Fruit fly (Drosophila melanogaster) whole organism, embryonic: ENCODE results near the gene CG5969.

Experiments
- Asciz ChIP-seq: fragments of 200-800 bp; sonication (Bioruptor generic); optimal IDR thresholded peaks from 2 replicates; lab custom pipeline; 2017; ENCODE audit warnings: missing biosample characterization, mild to moderate bottlenecking, missing genetic modification characterization, missing genetic modification reagents
- CG10654 ChIP-seq: fragments of 200-800 bp; sonication (Bioruptor generic); optimal IDR thresholded peaks from 2 replicates; lab custom pipeline; 2016; ENCODE audit warnings: missing biosample characterization, missing genetic modification characterization
- CG11456 ChIP-seq: fragments of 200-800 bp; sonication (Bioruptor generic); IDR thresholded peaks from 3 replicates; pipeline ENCODE4 v1.3.6; 2022; ENCODE audit warnings: missing biosample characterization, missing genetic modification characterization
- CG12219 ChIP-seq: fragments of 200-800 bp; sonication (Bioruptor generic); optimal IDR thresholded peaks from 3 replicates; lab custom pipeline; 2018; ENCODE audit warnings: missing biosample characterization, mild to moderate bottlenecking, missing genetic modification characterization
- CG12769 ChIP-seq: fragments of 200-800 bp; sonication (Bioruptor generic); optimal IDR thresholded peaks from 2 replicates; lab custom pipeline; 2019; ENCODE audit warnings: missing biosample characterization, mild to moderate bottlenecking, missing genetic modification characterization, moderate library complexity
- CG15696 ChIP-seq: fragments of 200-800 bp; sonication (Bioruptor generic); optimal IDR thresholded peaks from 2 replicates; lab custom pipeline; 2019; ENCODE audit warnings: missing biosample characterization, mild to moderate bottlenecking, missing genetic modification characterization, moderate library complexity
- CG16813 ChIP-seq: fragments of 200-800 bp; sonication (Bioruptor generic); IDR thresholded peaks from 3 replicates; pipeline ENCODE4 v1.3.6; 2022; ENCODE audit warnings: missing biosample characterization, missing genetic modification characterization; ENCODE audit not compliant: partially characterized antibody
- CG17568 ChIP-seq: fragments of 200-800 bp; sonication (Bioruptor generic); optimal IDR thresholded peaks from 2 replicates; lab custom pipeline; 2018; ENCODE audit warnings: missing biosample characterization, mild to moderate bottlenecking, missing genetic modification characterization, moderate library complexity
- CG18262 ChIP-seq: fragments of 200-800 bp; optimal IDR thresholded peaks from 3 replicates; lab custom pipeline; 2019; ENCODE audit warnings: missing biosample characterization, mild to moderate bottlenecking, missing genetic modification characterization, moderate library complexity
- CG18599 ChIP-seq: fragments of 200-800 bp; sonication (Bioruptor generic); optimal IDR thresholded peaks from 3 replicates; lab custom pipeline; 2017; ENCODE audit warnings: missing biosample characterization, missing genetic modification characterization, mild to moderate bottlenecking, moderate library complexity, missing genetic modification reagents
- CG2116 ChIP-seq: fragments of 200-800 bp; sonication (Bioruptor generic); optimal IDR thresholded peaks from 3 replicates; lab custom pipeline; 2018; ENCODE audit warnings: missing biosample characterization, mild to moderate bottlenecking, missing genetic modification characterization
- CG2889 ChIP-seq: fragments of 200-800 bp; sonication (Bioruptor generic); IDR thresholded peaks from 3 replicates; pipeline ENCODE4 v1.3.6; 2022; ENCODE audit warnings: missing biosample characterization, missing genetic modification characterization
- CG32772 ChIP-seq: fragments of 200-800 bp; sonication (Bioruptor generic); IDR thresholded peaks from 2 replicates; pipeline ENCODE4 v1.3.6; 2022; ENCODE audit warnings: missing biosample characterization, missing genetic modification characterization
- CG3838 ChIP-seq: fragments of 200-800 bp; sonication (Bioruptor generic); optimal IDR thresholded peaks from 3 replicates; lab custom pipeline; 2016; ENCODE audit warnings: missing biosample characterization, missing genetic modification characterization
- CG3995 ChIP-seq: fragments of 200-800 bp; sonication (Bioruptor generic); optimal IDR thresholded peaks from 3 replicates; lab custom pipeline; 2016; ENCODE audit warnings: missing biosample characterization, missing genetic modification characterization
- CG4360 ChIP-seq: fragments of 200-800 bp; sonication (Bioruptor generic); IDR thresholded peaks from 2 replicates; pipeline ENCODE4 v1.3.6; 2022; ENCODE audit warnings: missing biosample characterization, missing genetic modification characterization
- CG4424 ChIP-seq: fragments of 200-800 bp; sonication (Bioruptor generic); optimal IDR thresholded peaks from 3 replicates; lab custom pipeline; 2016; ENCODE audit warnings: missing biosample characterization, missing genetic modification characterization
- CG5245 ChIP-seq: fragments of 200-800 bp; sonication (Bioruptor generic); optimal IDR thresholded peaks from 3 replicates; lab custom pipeline; 2016; ENCODE audit warnings: missing biosample characterization, missing genetic modification characterization
- CG6854 ChIP-seq: fragments of 200-800 bp; sonication (Bioruptor generic); optimal IDR thresholded peaks from 3 replicates; lab custom pipeline; 2017; ENCODE audit warnings: missing biosample characterization, mild to moderate bottlenecking, missing genetic modification characterization
- CG7963 ChIP-seq: fragments of 200-800 bp; sonication (Bioruptor generic); IDR thresholded peaks from 3 replicates; pipeline ENCODE4 v1.3.6; 2022; ENCODE audit warnings: missing biosample characterization, missing genetic modification characterization; ENCODE audit not compliant: partially characterized antibody
- CG8089 ChIP-seq: fragments of 200-800 bp; sonication (Bioruptor generic); optimal IDR thresholded peaks from 3 replicates; lab custom pipeline; 2016; ENCODE audit warnings: missing biosample characterization, missing genetic modification characterization
- CG8290 ChIP-seq, 3 experiments: fragments of 200-800 bp; sonication (Bioruptor generic); optimal IDR thresholded peaks; 2 replicates each; lab custom pipeline; 2016 to 2019; ENCODE audit warnings: missing biosample characterization in 3 of 3, missing genetic modification characterization in 3 of 3, mild to moderate bottlenecking in 2 of 3, moderate library complexity in 1 of 3
- CG8944 ChIP-seq: fragments of 200-800 bp; sonication (Bioruptor generic); optimal IDR thresholded peaks from 3 replicates; lab custom pipeline; 2016; ENCODE audit warnings: missing biosample characterization, missing genetic modification characterization
- CG9932 ChIP-seq: fragments of 200-800 bp; sonication (Bioruptor generic); IDR thresholded peaks from 2 replicates; pipeline ENCODE4 v1.3.6; 2022; ENCODE audit warnings: missing biosample characterization, missing genetic modification characterization
- CHES-1-like ChIP-seq: fragments of 200-800 bp; sonication (Bioruptor generic); optimal IDR thresholded peaks from 2 replicates; lab custom pipeline; 2016; ENCODE audit warnings: missing biosample characterization, missing genetic modification characterization
- Ets97D ChIP-seq: fragments of 200-800 bp; sonication (Bioruptor generic); optimal IDR thresholded peaks from 3 replicates; lab custom pipeline; 2016; ENCODE audit warnings: missing biosample characterization, missing genetic modification characterization
- Gsc ChIP-seq: fragments of 200-800 bp; sonication (Bioruptor generic); IDR thresholded peaks from 2 replicates; pipeline ENCODE4 v1.3.6; 2022; ENCODE audit warnings: missing biosample characterization, missing genetic modification characterization
- Hsf ChIP-seq: fragments of 200-800 bp; sonication (Bioruptor generic); optimal IDR thresholded peaks from 3 replicates; lab custom pipeline; 2016; ENCODE audit warnings: missing biosample characterization, missing genetic modification characterization
- Pdp1 ChIP-seq, 2 experiments: fragments of 200-800 bp; sonication (Bioruptor generic); optimal IDR thresholded peaks; 3 replicates each; lab custom pipeline; 2016; ENCODE audit warnings: missing biosample characterization in 2 of 2, missing genetic modification characterization in 2 of 2, mild to moderate bottlenecking in 1 of 2, moderate library complexity in 1 of 2
- Six4 ChIP-seq: fragments of 200-800 bp; sonication (Bioruptor generic); optimal IDR thresholded peaks from 2 replicates; lab custom pipeline; 2016; ENCODE audit warnings: missing biosample characterization, missing genetic modification characterization
- Sry-β ChIP-seq: fragments of 200-800 bp; sonication (Bioruptor generic); optimal IDR thresholded peaks from 2 replicates; lab custom pipeline; 2018; ENCODE audit warnings: missing biosample characterization, mild to moderate bottlenecking, missing genetic modification characterization, moderate library complexity
- Tbp ChIP-seq: fragments of >200 bp; optimal IDR thresholded peaks from 2 replicates; lab custom pipeline; 2018; ENCODE audit warnings: missing biosample characterization, missing genetic modification characterization
- cato ChIP-seq: fragments of 200-800 bp; sonication (Bioruptor generic); optimal IDR thresholded peaks from 2 replicates; lab custom pipeline; 2016; ENCODE audit warnings: missing biosample characterization, missing genetic modification characterization, borderline replicate concordance
- ci ChIP-seq: fragments of 200-800 bp; sonication (Bioruptor generic); IDR thresholded peaks from 3 replicates; pipeline ENCODE4 v1.3.6; 2022; ENCODE audit warnings: missing biosample characterization, missing genetic modification characterization
- dmrt11E ChIP-seq: fragments of 200-800 bp; sonication (Bioruptor generic); optimal IDR thresholded peaks from 3 replicates; lab custom pipeline; 2018; ENCODE audit warnings: missing biosample characterization, mild to moderate bottlenecking, missing genetic modification characterization, moderate library complexity
- dpn ChIP-seq, 2 experiments: fragments of 200-800 bp; sonication (Bioruptor generic); optimal IDR thresholded peaks; 3 replicates each; lab custom pipeline; 2016; ENCODE audit warnings: missing biosample characterization in 2 of 2, missing genetic modification characterization in 2 of 2
- dysf ChIP-seq: fragments of 200-800 bp; sonication (Bioruptor generic); IDR thresholded peaks from 3 replicates; pipeline ENCODE4 v1.3.6; 2022; ENCODE audit warnings: missing biosample characterization, missing genetic modification characterization
- en ChIP-seq: fragments of 200-800 bp; sonication (Bioruptor generic); optimal IDR thresholded peaks from 2 replicates; lab custom pipeline; 2016; ENCODE audit warnings: missing biosample characterization, missing genetic modification characterization
- gfzf ChIP-seq: fragments of 200-800 bp; sonication (Bioruptor generic); optimal IDR thresholded peaks from 2 replicates; lab custom pipeline; 2016; ENCODE audit warnings: missing biosample characterization, mild to moderate bottlenecking, missing genetic modification characterization, moderate library complexity
- gro ChIP-seq: fragments of 200-800 bp; sonication (Bioruptor generic); optimal IDR thresholded peaks from 2 replicates; lab custom pipeline; 2016; ENCODE audit warnings: missing biosample characterization, missing genetic modification characterization
- insv ChIP-seq, 2 experiments: fragments of 200-800 bp; sonication (Bioruptor generic); optimal IDR thresholded peaks; 3 replicates each; lab custom pipeline; 2016 to 2018; ENCODE audit warnings: missing biosample characterization in 2 of 2, missing genetic modification characterization in 2 of 2
- jumu ChIP-seq: fragments of 200-800 bp; sonication (Bioruptor generic); optimal IDR thresholded peaks from 3 replicates; lab custom pipeline; 2016; ENCODE audit warnings: missing biosample characterization, missing genetic modification characterization
- kah ChIP-seq: fragments of 200-800 bp; sonication (Bioruptor generic); optimal IDR thresholded peaks from 2 replicates; lab custom pipeline; 2018; ENCODE audit warnings: missing biosample characterization, mild to moderate bottlenecking, missing genetic modification characterization
- lmd ChIP-seq: fragments of 200-800 bp; sonication (Bioruptor generic); IDR thresholded peaks from 2 replicates; pipeline ENCODE4 v1.3.6; 2022; ENCODE audit warnings: missing biosample characterization, missing genetic modification characterization
- pan ChIP-seq, 4 experiments: fragments of >200 bp in 3 of 4; fragments of 200-800 bp in 1 of 4; sonication (Bioruptor generic) in 1 of 4; optimal IDR thresholded peaks in 3 of 4; IDR thresholded peaks in 1 of 4; 2 replicates each; pipeline versions ENCODE4 v1.3.6 to Lab custom; 2017 to 2022; ENCODE audit warnings: missing biosample characterization in 2 of 4, missing genetic modification characterization in 2 of 4, mixed read lengths in 1 of 4
- pzg ChIP-seq: fragments of 200-800 bp; sonication (Bioruptor generic); optimal IDR thresholded peaks from 3 replicates; lab custom pipeline; 2018; ENCODE audit warnings: missing biosample characterization, mild to moderate bottlenecking, missing genetic modification characterization, moderate library complexity
- row ChIP-seq: fragments of 200-800 bp; sonication (Bioruptor generic); IDR thresholded peaks from 3 replicates; pipeline ENCODE4 v1.3.6; 2022; ENCODE audit warnings: missing biosample characterization, missing genetic modification characterization
- sens ChIP-seq: fragments of 200-800 bp; sonication (Bioruptor generic); peaks from one replicate; lab custom pipeline; 2016; ENCODE audit warnings: missing biosample characterization, missing genetic modification characterization
- stwl ChIP-seq: fragments of 200-800 bp; sonication (Bioruptor generic); optimal IDR thresholded peaks from 3 replicates; lab custom pipeline; 2018; ENCODE audit warnings: missing biosample characterization, mild to moderate bottlenecking, missing genetic modification characterization, moderate library complexity
- trem ChIP-seq: fragments of 200-800 bp; optimal IDR thresholded peaks from 3 replicates; lab custom pipeline; 2019; ENCODE audit warnings: missing biosample characterization, mild to moderate bottlenecking, missing genetic modification characterization, moderate library complexity

Gene CG5969

DNA sequence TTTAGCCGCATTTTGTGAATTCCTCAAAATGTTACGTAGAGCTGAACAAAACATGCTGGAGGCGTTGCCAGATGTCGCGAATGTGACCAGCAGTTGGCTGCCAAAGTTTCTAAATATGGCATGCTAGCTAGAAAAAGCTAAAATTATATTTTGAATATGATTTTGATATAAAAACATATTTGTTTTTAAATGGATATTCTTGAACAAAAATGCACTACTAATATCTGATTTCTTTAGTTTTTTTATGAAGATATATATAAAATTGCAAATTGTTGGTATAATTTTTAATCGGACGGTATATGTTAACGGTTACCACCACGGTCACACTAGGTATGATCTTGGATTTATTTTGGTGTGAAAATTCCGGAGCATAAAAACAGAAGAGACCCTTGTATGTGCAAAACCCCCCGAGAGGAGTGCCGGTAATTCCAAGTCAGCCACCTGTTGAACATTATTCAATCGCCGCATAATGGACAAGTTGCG is 47.1 kb downstream of the CG5969 start, which contains the start of the genes mTerf3 and CG5104 (continued):
- TF ChIP-seq CG9932 (GFP tag; lab: Robert Waterston, UW) (peak; percentile 38; the same call in 1 of the 2 replicates), CG18262 (tag; lab: Kevin White, UChicago) (peak; percentile 19), CG3838 (no peak), CHES-1-like (GFP tag; lab: Kevin White, UChicago) (no peak), sens (peak; percentile 46), dmrt11E (tag; lab: Kevin White, UChicago) (peak; percentile 14), pan (optimal IDR thresholded peaks at IDR 0.05; lab: Kevin White, UChicago) (no peak), pan (GFP tag; optimal IDR thresholded peaks at IDR 0.05 in 1 of 2, IDR thresholded peaks at IDR 0.05 in 1 of 2) (no peak), cato (GFP tag; lab: Kevin White, UChicago) (no peak), Ets97D (peak; percentile 22), CG12769 (tag; lab: Kevin White, UChicago) (no peak), Pdp1 (GFP tag; optimal IDR thresholded peaks at IDR 0.05; lab: Kevin White, UChicago) (peak in 1 of 2 experiments; percentile 82), insv (GFP tag; optimal IDR thresholded peaks at IDR 0.05; lab: Kevin White, UChicago) (no peak), CG10654 (GFP tag; lab: Kevin White, UChicago) (peak; percentile 7), Tbp (GFP tag; lab: Kevin White, UChicago) (no peak), CG5245 (GFP tag; lab: Kevin White, UChicago) (no peak), CG8944 (GFP tag; lab: Kevin White, UChicago) (no peak), CG4424 (GFP tag; lab: Kevin White, UChicago) (peak; percentile 3), row (GFP tag; lab: Robert Waterston, UW) (peak; percentile 78), ci (GFP tag; lab: Robert Waterston, UW) (no peak), CG17568 (no peak), CG7963 (GFP tag; lab: Robert Waterston, UW) (no peak), Gsc (no peak), dysf (no peak), trem (tag; lab: Kevin White, UChicago) (peak; percentile 57), CG8290 (GFP tag; optimal IDR thresholded peaks at IDR 0.05; lab: Kevin White, UChicago) (peak; percentile 40), CG8290 (tag; optimal IDR thresholded peaks at IDR 0.05; lab: Kevin White, UChicago) (no peak), Six4 (GFP tag; lab: Kevin White, UChicago) (no peak), lmd (GFP tag; lab: Robert Waterston, UW) (no peak; the same call in 1 of the 2 replicates), en (GFP tag; lab: Kevin White, UChicago) (no peak), CG11456 (GFP tag; lab: Robert Waterston, UW) (no peak), Hsf (GFP tag; lab: Kevin White, UChicago) (peak; percentile 39), CG12219 (GFP tag; lab: Kevin White, UChicago) (no peak), gfzf (peak; percentile 62), stwl (tag; lab: Kevin White, UChicago) (peak; percentile 73), CG2116 (GFP tag; lab: Kevin White, UChicago) (peak; percentile 42), CG6854 (no peak), CG15696 (tag; lab: Kevin White, UChicago) (peak; percentile 16), CG18599 (GFP tag; lab: Kevin White, UChicago) (no peak), CG16813 (GFP tag; lab: Robert Waterston, UW) (no peak), CG32772 (no peak), CG3995 (GFP tag; lab: Kevin White, UChicago) (peak; percentile 30), CG2889 (GFP tag; lab: Robert Waterston, UW) (no peak), Sry-β (GFP tag; lab: Kevin White, UChicago) (peak; percentile 91), dpn (GFP tag; optimal IDR thresholded peaks at IDR 0.05; lab: Kevin White, UChicago) (peak in 1 of 2 experiments; percentile 30), jumu (GFP tag; lab: Kevin White, UChicago) (no peak), CG4360 (GFP tag; lab: Robert Waterston, UW) (no peak), pzg (peak; percentile 60), gro (GFP tag; lab: Kevin White, UChicago) (no peak), kah (GFP tag; lab: Kevin White, UChicago) (peak; percentile 77), Asciz (no peak), CG8089 (GFP tag; lab: Kevin White, UChicago) (no peak)
